Worm (Caenorhabditis elegans) whole organism, early embryonic: ENCODE measurements around the gene nhr-180.

ENCODE experiments used
- B0310.2 ChIP-seq: sonication (generic microtip); optimal IDR thresholded peaks from 2 replicates; lab custom pipeline; 2016; ENCODE audit warnings: mild to moderate bottlenecking, missing genetic modification characterization, missing compliant biosample characterization
- F13C5.2 ChIP-seq: sonication (generic microtip); optimal IDR thresholded peaks from 2 replicates; lab custom pipeline; 2017; ENCODE audit warnings: mild to moderate bottlenecking, missing genetic modification characterization, inconsistent platforms, missing compliant biosample characterization
- aly-1 ChIP-seq: sonication (generic microtip); optimal IDR thresholded peaks from 2 replicates; lab custom pipeline; 2016; ENCODE audit warnings: missing genetic modification characterization, missing compliant biosample characterization
- ama-1 ChIP-seq: fragments of 150-350 bp; optimal IDR thresholded peaks from 2 replicates; lab custom pipeline; 2014
- ceh-13 ChIP-seq: fragments of 200-800 bp; sonication (Bioruptor generic); optimal IDR thresholded peaks from 2 replicates; lab custom pipeline; 2018; ENCODE audit warnings: mild to moderate bottlenecking, missing genetic modification characterization, missing compliant biosample characterization
- ceh-36 ChIP-seq: sonication (generic microtip); optimal IDR thresholded peaks from 2 replicates; lab custom pipeline; 2016; ENCODE audit warnings: missing genetic modification characterization, inconsistent platforms, missing compliant biosample characterization
- ets-7 ChIP-seq: sonication (generic microtip); optimal IDR thresholded peaks from 2 replicates; lab custom pipeline; 2016; ENCODE audit warnings: missing genotype, missing genetic modification characterization, missing compliant biosample characterization
- flt-1 ChIP-seq: fragments of 200-800 bp; sonication (Bioruptor generic); IDR thresholded peaks from 2 replicates; pipeline ENCODE4 v1.3.6; 2022; ENCODE audit warnings: missing genetic modification characterization, missing compliant biosample characterization
- hmbx-1 ChIP-seq: sonication (generic microtip); optimal IDR thresholded peaks from 2 replicates; lab custom pipeline; 2016; ENCODE audit warnings: mild to moderate bottlenecking, missing genetic modification characterization, missing compliant biosample characterization
- hmg-4 ChIP-seq: fragments of 200-800 bp; sonication (Bioruptor generic); optimal IDR thresholded peaks from 2 replicates; lab custom pipeline; 2018; ENCODE audit warnings: mild to moderate bottlenecking, missing genetic modification characterization, missing compliant biosample characterization
- hnd-1 ChIP-seq: sonication (generic microtip); optimal IDR thresholded peaks from 2 replicates; lab custom pipeline; 2016; ENCODE audit warnings: missing genetic modification characterization, missing compliant biosample characterization
- pes-1 ChIP-seq: fragments of 200-800 bp; sonication (Bioruptor generic); IDR thresholded peaks from 2 replicates; pipeline ENCODE4 v1.3.6; 2022; ENCODE audit warnings: missing genetic modification reagents, missing genetic modification characterization, missing compliant biosample characterization
- scrt-1 ChIP-seq: fragments of 200-800 bp; sonication (Bioruptor generic); IDR thresholded peaks from 2 replicates; pipeline ENCODE4 v1.3.6; 2022; ENCODE audit warnings: missing genetic modification characterization, missing compliant biosample characterization
- sea-1 ChIP-seq: fragments of 200-800 bp; sonication (Bioruptor generic); conservative IDR thresholded peaks from 2 replicates; pipeline ENCODE4 v1.3.6; 2022; ENCODE audit warnings: missing genetic modification characterization, missing compliant biosample characterization
- tbx-11 ChIP-seq: fragments of 200-800 bp; sonication (Bioruptor generic); IDR thresholded peaks from 2 replicates; pipeline ENCODE4 v1.3.6; 2022; ENCODE audit warnings: missing genetic modification characterization, missing compliant biosample characterization
- tbx-37 ChIP-seq: fragments of 200-800 bp; sonication (Bioruptor generic); conservative IDR thresholded peaks from 2 replicates; pipeline ENCODE4 v1.3.6; 2022; ENCODE audit warnings: missing genetic modification reagents, missing genetic modification characterization, missing compliant biosample characterization
- tra-4 ChIP-seq: sonication (generic microtip); optimal IDR thresholded peaks from 2 replicates; lab custom pipeline; 2017; ENCODE audit warnings: missing genetic modification characterization, missing compliant biosample characterization

Gene nhr-180

DNA sequence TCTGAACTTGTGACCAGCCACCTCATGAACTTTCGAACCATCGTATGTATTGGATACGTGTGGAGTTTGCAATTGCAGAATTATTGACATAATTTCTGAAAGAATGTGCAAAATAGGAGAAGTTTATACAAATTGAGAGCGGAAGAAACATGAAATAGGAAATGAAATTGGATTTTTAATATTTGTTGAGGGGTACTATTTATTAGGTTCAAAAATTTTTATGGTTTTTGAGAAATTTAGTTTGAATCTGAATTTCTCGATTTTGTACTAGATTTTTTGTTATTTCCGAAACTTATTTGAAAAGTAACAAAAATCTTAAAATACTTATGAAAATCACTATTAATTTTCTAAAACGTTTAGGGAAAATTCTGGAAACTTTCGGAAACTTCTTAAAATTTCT lies 38.8 kb downstream of the nhr-180 start, which contains the start of gene F48G7.9:
F48G7.9 (minus strand) TSS at position 101 of the 400 bp plus-strand sequence.
- TF ChIP-seq tbx-37 (GFP tag; lab: Robert Waterston, UW) (no peak), F13C5.2 (tag; lab: Kevin White, UChicago) (no peak), tbx-11 (GFP tag; lab: Robert Waterston, UW) (no peak), hmg-4 (GFP tag; lab: Kevin White, UChicago) (no peak), hnd-1 (tag; lab: Kevin White, UChicago) (no peak), aly-1 (tag; lab: Kevin White, UChicago) (no peak), ama-1 (lab: Kevin White, UChicago) (no peak), ets-7 (tag; lab: Kevin White, UChicago) (no peak), pes-1 (GFP tag; lab: Robert Waterston, UW) (no peak)

DNA sequence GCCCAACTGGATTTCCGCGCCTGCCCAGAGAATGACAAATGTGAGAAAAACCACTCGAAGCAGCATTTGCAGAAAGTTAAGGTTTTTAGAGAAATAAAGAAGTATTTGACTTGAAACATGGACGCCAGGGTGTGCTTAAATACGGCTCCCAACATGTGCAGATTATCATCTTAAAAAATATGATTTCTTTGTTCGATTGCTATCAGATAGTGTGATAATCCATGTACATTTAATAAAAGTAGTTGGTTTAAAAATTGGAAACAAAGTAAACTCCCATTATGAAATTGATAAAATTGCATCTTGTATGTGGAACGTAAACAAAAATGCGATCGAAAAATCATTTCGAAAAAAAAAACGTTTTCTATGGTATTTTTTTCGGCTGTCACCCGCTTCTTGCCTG lies 39.7 kb downstream of the nhr-180 start, which contains the start of gene F48G7.8:
F48G7.8 (minus strand) TSS at position 101 of the 400 bp plus-strand sequence.
- no peak for TF ChIP-seq scrt-1 (GFP tag; lab: Robert Waterston, UW)
- TF ChIP-seq ceh-36 = no peak
- no peak for TF ChIP-seq ets-7 (tag; lab: Kevin White, UChicago)
- TF ChIP-seq ceh-13 (GFP tag; lab: Kevin White, UChicago) = no peak
- no peak for TF ChIP-seq hmg-4 (GFP tag; lab: Kevin White, UChicago)
- TF ChIP-seq ama-1 (lab: Kevin White, UChicago) = no peak
- TF ChIP-seq tra-4 (tag; lab: Kevin White, UChicago) = no peak
- TF ChIP-seq F13C5.2 (tag; lab: Kevin White, UChicago) = no peak
- TF ChIP-seq hmbx-1 (tag; lab: Kevin White, UChicago) = no peak
- TF ChIP-seq flt-1 (GFP tag; lab: Robert Waterston, UW) = no peak
- no peak for TF ChIP-seq hnd-1 (tag; lab: Kevin White, UChicago)

DNA sequence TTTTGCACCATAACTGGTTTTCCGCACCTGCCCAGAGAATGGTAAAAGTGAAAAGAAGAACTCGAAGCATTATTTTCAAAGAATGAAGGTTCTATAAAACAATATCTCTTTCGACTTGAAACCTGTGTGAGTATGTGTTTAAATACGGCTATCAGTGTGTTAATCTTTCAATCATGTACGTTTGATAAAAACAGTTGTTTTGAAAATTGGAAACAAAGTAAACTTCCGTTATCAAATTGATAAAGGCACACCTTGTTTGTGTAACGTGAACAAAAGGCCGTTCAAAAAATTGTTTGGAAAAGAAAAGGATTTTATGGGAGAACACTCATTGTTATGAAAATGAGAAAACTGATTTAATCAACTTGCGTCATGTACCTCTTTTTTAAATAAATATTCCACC lies 41.0 kb downstream of the nhr-180 start, which contains the start of gene F48G7.7:
F48G7.7 (minus strand) TSS at position 101 of the 400 bp plus-strand sequence.
- TF ChIP-seq aly-1 (tag; lab: Kevin White, UChicago) = no peak
- TF ChIP-seq pes-1 (GFP tag; lab: Robert Waterston, UW) = no peak
- no peak for TF ChIP-seq ets-7 (tag; lab: Kevin White, UChicago)
- TF ChIP-seq hmbx-1 (tag; lab: Kevin White, UChicago) = no peak
- no peak for TF ChIP-seq hmg-4 (GFP tag; lab: Kevin White, UChicago)
- no peak for TF ChIP-seq tbx-37 (GFP tag; lab: Robert Waterston, UW)
- TF ChIP-seq flt-1 (GFP tag; lab: Robert Waterston, UW) = no peak
- TF ChIP-seq tra-4 (tag; lab: Kevin White, UChicago) = no peak
- no peak for TF ChIP-seq ama-1 (lab: Kevin White, UChicago)
- no peak for TF ChIP-seq B0310.2 (tag; lab: Kevin White, UChicago)
- no peak for TF ChIP-seq tbx-11 (GFP tag; lab: Robert Waterston, UW)
- no peak for TF ChIP-seq F13C5.2 (tag; lab: Kevin White, UChicago)
- TF ChIP-seq hnd-1 (tag; lab: Kevin White, UChicago) = no peak
- TF ChIP-seq ceh-36 = no peak
- no peak for TF ChIP-seq scrt-1 (GFP tag; lab: Robert Waterston, UW)
- no peak for TF ChIP-seq ceh-13 (GFP tag; lab: Kevin White, UChicago)

DNA sequence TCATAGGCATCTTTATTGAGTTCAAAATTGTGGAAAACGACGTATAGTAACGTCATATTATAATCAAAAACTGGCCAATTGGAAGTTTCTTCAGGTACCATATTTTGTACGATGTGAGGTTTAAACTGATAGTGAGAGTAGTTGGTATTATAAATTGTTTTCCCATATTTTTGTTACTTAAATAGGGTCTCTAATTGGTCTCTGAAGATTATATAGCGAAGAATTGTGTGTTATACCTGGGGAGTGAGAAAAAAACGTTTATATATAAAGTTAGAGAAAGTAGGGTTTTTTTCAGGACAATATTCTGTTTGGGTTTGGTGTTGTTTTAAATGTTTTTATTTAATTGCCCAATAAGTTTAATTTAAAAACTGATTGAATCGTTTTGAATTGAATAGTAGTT lies 42.4 kb downstream of the nhr-180 start, which contains the start of gene srt-17:
srt-17 (minus strand) TSS at position 101 of the 400 bp plus-strand sequence.
- no peak for TF ChIP-seq ets-7 (tag; lab: Kevin White, UChicago)
- TF ChIP-seq F13C5.2 (tag; lab: Kevin White, UChicago) = no peak
- TF ChIP-seq scrt-1 (GFP tag; lab: Robert Waterston, UW) = no peak
- no peak for TF ChIP-seq hnd-1 (tag; lab: Kevin White, UChicago)
- no peak for TF ChIP-seq ceh-13 (GFP tag; lab: Kevin White, UChicago)
- no peak for TF ChIP-seq sea-1 (GFP tag; lab: Robert Waterston, UW)
- no peak for TF ChIP-seq ceh-36
- no peak for TF ChIP-seq pes-1 (GFP tag; lab: Robert Waterston, UW)
- TF ChIP-seq B0310.2 (tag; lab: Kevin White, UChicago) = no peak
- no peak for TF ChIP-seq tbx-11 (GFP tag; lab: Robert Waterston, UW)
- TF ChIP-seq ama-1 (lab: Kevin White, UChicago) = no peak
- TF ChIP-seq tbx-37 (GFP tag; lab: Robert Waterston, UW) = no peak
- no peak for TF ChIP-seq flt-1 (GFP tag; lab: Robert Waterston, UW)
- no peak for TF ChIP-seq aly-1 (tag; lab: Kevin White, UChicago)
- no peak for TF ChIP-seq hmbx-1 (tag; lab: Kevin White, UChicago)

DNA sequence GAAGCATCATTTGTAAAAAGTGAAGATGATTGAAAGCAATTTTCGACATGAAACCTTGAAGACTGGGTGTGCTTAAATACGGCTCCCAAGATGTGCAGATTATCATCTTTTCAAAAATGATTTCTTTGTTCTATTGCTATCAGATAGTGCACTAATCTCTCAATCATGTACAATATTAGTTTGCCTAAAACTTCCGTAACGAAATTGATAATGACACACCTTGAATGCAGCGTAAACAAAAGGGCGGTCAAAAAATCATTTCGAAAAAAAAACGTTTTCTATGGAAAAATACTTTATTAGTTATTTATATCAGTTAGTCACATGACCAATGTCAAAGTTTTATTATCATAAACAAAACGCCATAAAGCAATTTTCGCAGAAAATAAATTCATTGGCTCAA lies 44.4 kb downstream of the nhr-180 start, which contains the start of gene F48G7.5:
F48G7.5 (minus strand) TSS at position 34 of the 400 bp plus-strand sequence.
- TF ChIP-seq aly-1 (tag; lab: Kevin White, UChicago) = no peak
- no peak for TF ChIP-seq ceh-36
- no peak for TF ChIP-seq hmbx-1 (tag; lab: Kevin White, UChicago)
- TF ChIP-seq hnd-1 (tag; lab: Kevin White, UChicago) = no peak
- TF ChIP-seq hmg-4 (GFP tag; lab: Kevin White, UChicago) = no peak
- no peak for TF ChIP-seq tra-4 (tag; lab: Kevin White, UChicago)
- no peak for TF ChIP-seq ceh-13 (GFP tag; lab: Kevin White, UChicago)
- no peak for TF ChIP-seq scrt-1 (GFP tag; lab: Robert Waterston, UW)
- no peak for TF ChIP-seq B0310.2 (tag; lab: Kevin White, UChicago)
- TF ChIP-seq pes-1 (GFP tag; lab: Robert Waterston, UW) = no peak
- no peak for TF ChIP-seq tbx-11 (GFP tag; lab: Robert Waterston, UW)
- no peak for TF ChIP-seq sea-1 (GFP tag; lab: Robert Waterston, UW)
- TF ChIP-seq ama-1 (lab: Kevin White, UChicago) = no peak
- TF ChIP-seq flt-1 (GFP tag; lab: Robert Waterston, UW) = no peak

DNA sequence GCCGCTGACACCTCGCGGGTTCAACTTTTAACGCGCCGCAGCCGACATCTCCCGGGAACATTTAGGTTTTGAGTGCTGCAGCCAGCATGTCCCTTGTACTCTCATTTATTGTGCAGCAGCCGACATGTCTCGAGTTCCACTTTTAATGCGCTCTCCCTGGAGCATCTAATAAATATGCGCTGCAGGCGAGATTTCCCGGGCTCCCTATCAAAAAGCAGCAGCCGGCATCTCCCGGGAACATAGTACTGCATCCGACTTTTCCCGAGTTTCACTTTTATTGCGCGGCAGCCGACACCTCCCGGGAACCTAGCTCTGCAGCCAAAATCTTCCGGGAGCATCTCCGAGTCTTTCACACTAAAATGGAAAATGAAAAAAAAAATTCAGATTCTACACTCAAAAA lies 46.3 kb downstream of the nhr-180 start:
- no peak for TF ChIP-seq aly-1 (tag; lab: Kevin White, UChicago)
- no peak for TF ChIP-seq ceh-13 (GFP tag; lab: Kevin White, UChicago)
- no peak for TF ChIP-seq tbx-11 (GFP tag; lab: Robert Waterston, UW)
- TF ChIP-seq F13C5.2 (tag; lab: Kevin White, UChicago) = no peak
- TF ChIP-seq ets-7 (tag; lab: Kevin White, UChicago) = no peak
- no peak for TF ChIP-seq scrt-1 (GFP tag; lab: Robert Waterston, UW)
- no peak for TF ChIP-seq hmbx-1 (tag; lab: Kevin White, UChicago)
- no peak for TF ChIP-seq tbx-37 (GFP tag; lab: Robert Waterston, UW)
- no peak for TF ChIP-seq hnd-1 (tag; lab: Kevin White, UChicago)
- TF ChIP-seq sea-1 (GFP tag; lab: Robert Waterston, UW) = no peak
